Worm (Caenorhabditis elegans): Measurements from ENCODE around the gene wbp-11.

DNA sequence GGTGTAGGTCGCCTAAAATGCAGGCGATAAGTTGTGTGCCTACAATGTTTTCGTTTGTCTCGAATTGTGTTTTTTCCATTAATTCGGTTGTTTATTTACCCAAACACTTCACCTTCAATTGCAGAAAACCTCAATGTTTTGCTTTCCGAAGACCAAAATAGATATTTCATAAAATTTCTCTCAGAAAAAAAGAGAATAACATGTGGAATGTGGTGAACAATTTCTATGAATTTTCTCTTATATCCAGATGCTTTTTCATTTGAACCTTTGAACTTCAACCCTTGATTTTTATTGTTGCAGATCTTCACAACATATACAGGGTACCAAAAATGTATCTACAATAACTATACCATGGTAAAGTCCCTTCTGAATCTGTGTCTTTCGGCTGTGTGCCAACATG lies 33.7 kb downstream of the wbp-11 start, which contains the start of gene T01E8.1:
- TF ChIP-seq ama-1 (optimal IDR thresholded peaks at IDR 0.05) (no peak), aly-1 (tag; optimal IDR thresholded peaks at IDR 0.05) (no peak), tbx-11 (GFP tag; IDR thresholded peaks at IDR 0.05) (no peak), ceh-36 (tag; optimal IDR thresholded peaks at IDR 0.05) (no peak), flt-1 (GFP tag; IDR thresholded peaks at IDR 0.05) (no peak), hnd-1 (tag; optimal IDR thresholded peaks at IDR 0.05) (no peak)

Data from whole organism, early embryonic.